Fruit fly (Drosophila melanogaster): ENCODE results near the gene Pdcd4.

Gene Pdcd4

dm6 chrX:13770768-13771167 is 15.6 kb upstream of the Pdcd4 start:
- TF ChIP-seq CG16779 (tag; optimal IDR thresholded peaks at IDR 0.05) (no peak), CG8119 (GFP tag; IDR thresholded peaks at IDR 0.05) (no peak), CG11902 (GFP tag; optimal IDR thresholded peaks at IDR 0.05) (no peak), CG6792 (GFP tag; optimal IDR thresholded peaks at IDR 0.05) (no peak), fkh (GFP tag; optimal IDR thresholded peaks at IDR 0.05) (no peak), CG15336 (GFP tag; IDR thresholded peaks at IDR 0.05) (no peak), OdsH (GFP tag; optimal IDR thresholded peaks at IDR 0.05) (no peak), Sox102F (GFP tag; optimal IDR thresholded peaks at IDR 0.05) (no peak), CG11762 (GFP tag; optimal IDR thresholded peaks at IDR 0.05; ENCODE audit: insufficient read depth) (no peak), CG34406 (GFP tag; optimal IDR thresholded peaks at IDR 0.05) (no peak), svp (GFP tag) (no peak), Hr38 (GFP tag; optimal IDR thresholded peaks at IDR 0.05) (no peak), CG6163 (GFP tag; IDR thresholded peaks at IDR 0.05) (no peak), fd85E (GFP tag; optimal IDR thresholded peaks at IDR 0.05) (no peak), CG10669 (GFP tag; optimal IDR thresholded peaks at IDR 0.05) (no peak), achi (GFP tag; optimal IDR thresholded peaks at IDR 0.05) (no peak), CG9139 (GFP tag; optimal IDR thresholded peaks at IDR 0.05) (no peak)

- peak; percentile 39 for TF ChIP-seq svp (GFP tag)
- TF ChIP-seq CG31627 (GFP tag; optimal IDR thresholded peaks at IDR 0.05): no peak
Observed at dm6 chrX:13766495-13766894, 11.3 kb upstream of the Pdcd4 start.

- TF ChIP-seq fd85E (GFP tag; optimal IDR thresholded peaks at IDR 0.05) (no peak), svp (GFP tag) (peak; percentile 44)
Observed at dm6 chrX:13765217-13765616, 10.0 kb upstream of the Pdcd4 start.

- peak; percentile 13 for TF ChIP-seq Lpt (GFP tag; optimal IDR thresholded peaks at IDR 0.05)
- peak in 1 of 2 experiments; percentile 50 for TF ChIP-seq salr (GFP tag; optimal IDR thresholded peaks at IDR 0.05)
- no peak for TF ChIP-seq Eip93F (GFP tag; optimal IDR thresholded peaks at IDR 0.05)
- peak; percentile 34 for TF ChIP-seq Eip75B (GFP tag; optimal IDR thresholded peaks at IDR 0.05)
- TF ChIP-seq fkh (GFP tag; optimal IDR thresholded peaks at IDR 0.05): no peak
- TF ChIP-seq spab (GFP tag; optimal IDR thresholded peaks at IDR 0.05): peak; percentile 21
- peak; percentile 75 for TF ChIP-seq CG15336 (GFP tag; IDR thresholded peaks at IDR 0.05)
- peak; percentile 82 for TF ChIP-seq svp (GFP tag)
- TF ChIP-seq CG6792 (GFP tag; optimal IDR thresholded peaks at IDR 0.05): peak; percentile 8
- peak; percentile 47 for TF ChIP-seq achi (GFP tag; optimal IDR thresholded peaks at IDR 0.05)
- TF ChIP-seq CG32006 (GFP tag; optimal IDR thresholded peaks at IDR 0.05): peak; percentile 73
- TF ChIP-seq Sox15 (GFP tag; optimal IDR thresholded peaks at IDR 0.05): no peak
- TF ChIP-seq Ets96B (tag; optimal IDR thresholded peaks at IDR 0.05): peak; percentile 35
- TF ChIP-seq CG8119 (GFP tag; IDR thresholded peaks at IDR 0.05): peak; percentile 63
- TF ChIP-seq CG3032 (tag; optimal IDR thresholded peaks at IDR 0.05): peak; percentile 28
- peak; percentile 60 for TF ChIP-seq OdsH (GFP tag; optimal IDR thresholded peaks at IDR 0.05)
- peak; percentile 55 for TF ChIP-seq acj6 (GFP tag; optimal IDR thresholded peaks at IDR 0.05)
- TF ChIP-seq Smox (GFP tag; optimal IDR thresholded peaks at IDR 0.05): peak; percentile 31
- peak; percentile 49; the same call in 2 of the 3 replicates for TF ChIP-seq eg (GFP tag; IDR thresholded peaks at IDR 0.05)
- peak; percentile 56 for TF ChIP-seq Hr4 (GFP tag; optimal IDR thresholded peaks at IDR 0.05)
- TF ChIP-seq Hr38 (GFP tag; optimal IDR thresholded peaks at IDR 0.05): no peak
- peak; percentile 47 for TF ChIP-seq CG6276 (GFP tag; optimal IDR thresholded peaks at IDR 0.05)
- TF ChIP-seq Sox102F (GFP tag; optimal IDR thresholded peaks at IDR 0.05): peak; percentile 64
- TF ChIP-seq Met (GFP tag; optimal IDR thresholded peaks at IDR 0.05): peak; percentile 37
- TF ChIP-seq CG4318 (GFP tag; optimal IDR thresholded peaks at IDR 0.05): peak; percentile 51
- 0 out of 2 replicates have a peak, but pooled peaks have one; percentile 11 for TF ChIP-seq Gug (GFP tag; IDR thresholded peaks at IDR 0.05)
- no peak for TF ChIP-seq CG11762 (GFP tag; optimal IDR thresholded peaks at IDR 0.05; ENCODE audit: insufficient read depth)
- TF ChIP-seq CG3919 (GFP tag; optimal IDR thresholded peaks at IDR 0.05): peak; percentile 53
- TF ChIP-seq topi (GFP tag; optimal IDR thresholded peaks at IDR 0.05): no peak
- TF ChIP-seq vri (GFP tag; optimal IDR thresholded peaks at IDR 0.05): peak; percentile 61
- peak; percentile 30 for TF ChIP-seq Sox14 (GFP tag; optimal IDR thresholded peaks at IDR 0.05)
- TF ChIP-seq CG10669 (GFP tag; optimal IDR thresholded peaks at IDR 0.05): peak; percentile 7
- TF ChIP-seq CG31627 (GFP tag; optimal IDR thresholded peaks at IDR 0.05): peak; percentile 7
- TF ChIP-seq CG11902 (GFP tag; optimal IDR thresholded peaks at IDR 0.05): no peak
- peak; percentile 31 for TF ChIP-seq CG10631 (GFP tag; optimal IDR thresholded peaks at IDR 0.05)
- peak; percentile 73 for TF ChIP-seq Eip78C (GFP tag)
- TF ChIP-seq CG6163 (GFP tag; IDR thresholded peaks at IDR 0.05): peak; percentile 67; the same call in 1 of the 3 replicates
- peak; percentile 31 for TF ChIP-seq CG34406 (GFP tag; optimal IDR thresholded peaks at IDR 0.05)
- peak; percentile 40 for TF ChIP-seq Hr39 (GFP tag; optimal IDR thresholded peaks at IDR 0.05)
- TF ChIP-seq CG11294 (GFP tag; IDR thresholded peaks at IDR 0.05): no peak
Observed at dm6 chrX:13764397-13765119, 9.4 kb upstream of the Pdcd4 start.
